Worm (Caenorhabditis elegans): Measurements from ENCODE around the gene rpap-2.

The rpap-2 gene

DNA sequence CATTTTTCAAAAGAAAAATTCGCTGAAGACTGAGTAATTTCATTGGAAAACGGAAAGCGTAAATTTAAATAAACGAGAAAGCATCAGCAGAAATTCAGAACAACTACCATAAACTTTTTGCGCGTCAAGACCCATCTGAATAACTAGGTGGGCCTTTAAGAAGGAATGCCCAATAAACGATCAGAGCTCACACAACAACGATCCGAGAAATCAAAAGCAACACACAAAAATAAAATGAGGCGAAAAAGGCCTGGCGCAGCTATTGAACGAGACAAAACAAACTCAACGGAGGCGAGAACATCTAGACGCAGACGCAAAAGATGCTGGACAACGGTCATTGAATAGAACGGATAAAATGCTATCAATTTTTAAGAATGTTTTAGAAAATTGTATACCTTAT is 31.1 kb downstream of the rpap-2 start:
- TF ChIP-seq php-3 (GFP tag; IDR thresholded peaks at IDR 0.05) (no peak), unc-62 (GFP tag; optimal IDR thresholded peaks at IDR 0.05 in 1 of 2) (peak in 1 of 2 experiments; percentile 91), unc-62 (tag; optimal IDR thresholded peaks at IDR 0.05) (no peak), aha-1 (tag) (peak; percentile 57), hlh-11 (tag; optimal IDR thresholded peaks at IDR 0.05) (no peak), dve-1 (tag; optimal IDR thresholded peaks at IDR 0.05; ENCODE audit: insufficient read depth) (peak; percentile 5)

DNA sequence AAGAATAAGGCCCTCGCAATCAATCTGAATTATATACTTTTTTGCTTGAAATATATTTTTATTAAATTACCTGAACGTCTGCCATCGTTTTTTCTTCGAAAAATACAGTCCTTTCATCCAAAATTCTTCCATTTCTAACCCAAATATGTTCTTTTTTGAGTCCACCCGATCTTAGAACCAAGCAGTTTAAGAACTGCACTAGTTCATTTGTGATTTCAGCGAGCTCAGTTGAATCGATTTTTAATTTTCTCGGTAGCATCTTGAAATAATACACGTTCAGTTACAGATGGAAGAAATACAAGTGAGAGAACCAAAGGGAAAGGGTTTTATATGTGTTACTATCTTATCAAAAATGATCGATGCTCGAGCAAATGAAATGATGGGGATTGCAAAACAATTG is 31.7 kb downstream of the rpap-2 start, which contains the start of gene F59B2.3:
Gene F59B2.3, minus strand, starts transcription at position 259 of the 400 bp plus-strand sequence.
- TF ChIP-seq tra-1 (GFP tag; IDR thresholded peaks at IDR 0.05) (no peak), arid-1 (GFP tag; conservative IDR thresholded peaks at IDR 0.05) (0 out of 2 replicates have a peak, but pooled peaks have one; percentile 25), Y5F2A.4 (GFP tag; optimal IDR thresholded peaks at IDR 0.05) (peak; percentile 4), aha-1 (tag) (peak; percentile 68), lin-38 (GFP tag; IDR thresholded peaks at IDR 0.05) (0 out of 2 replicates have a peak, but pooled peaks have one; percentile 6), aly-2 (tag; optimal IDR thresholded peaks at IDR 0.05) (no peak), pqm-1 (tag; optimal IDR thresholded peaks at IDR 0.05) (peak; percentile 35), nhr-42 (GFP tag; IDR thresholded peaks at IDR 0.05) (no peak)

- TF ChIP-seq lin-38 (GFP tag; IDR thresholded peaks at IDR 0.05) (0 out of 2 replicates have a peak, but pooled peaks have one; percentile 13), fos-1 (tag; optimal IDR thresholded peaks at IDR 0.05) (no peak), aha-1 (tag) (peak; percentile 51), Y5F2A.4 (GFP tag; optimal IDR thresholded peaks at IDR 0.05) (no peak), dve-1 (tag; optimal IDR thresholded peaks at IDR 0.05; ENCODE audit: insufficient read depth) (no peak), Y75B8A.6 (GFP tag; IDR thresholded peaks at IDR 0.05) (no peak), T20F7.1 (GFP tag; optimal IDR thresholded peaks at IDR 0.05) (no peak), nhr-41 (GFP tag; IDR thresholded peaks at IDR 0.05) (no peak), lim-7 (GFP tag; IDR thresholded peaks at IDR 0.05) (no peak)
Observed at ce11 chrIII:9001491-9001890, 33.7 kb downstream of the rpap-2 start.

ce11 chrIII:9001899-9002298 is 34.1 kb downstream of the rpap-2 start, which contains the start of gene rpn-6.2:
rpn-6.2 (minus strand) TSS chrIII:9001999.
- TF ChIP-seq mxl-2 (GFP tag; conservative IDR thresholded peaks at IDR 0.05): no peak
- no peak for TF ChIP-seq jun-1 (tag; optimal IDR thresholded peaks at IDR 0.05)
- no peak for TF ChIP-seq spr-1 (tag; optimal IDR thresholded peaks at IDR 0.05)
- no peak for TF ChIP-seq madf-9 (GFP tag; conservative IDR thresholded peaks at IDR 0.05)
- no peak for TF ChIP-seq egl-43 (GFP tag; IDR thresholded peaks at IDR 0.05)
- TF ChIP-seq mep-1 (tag; optimal IDR thresholded peaks at IDR 0.05): no peak

DNA sequence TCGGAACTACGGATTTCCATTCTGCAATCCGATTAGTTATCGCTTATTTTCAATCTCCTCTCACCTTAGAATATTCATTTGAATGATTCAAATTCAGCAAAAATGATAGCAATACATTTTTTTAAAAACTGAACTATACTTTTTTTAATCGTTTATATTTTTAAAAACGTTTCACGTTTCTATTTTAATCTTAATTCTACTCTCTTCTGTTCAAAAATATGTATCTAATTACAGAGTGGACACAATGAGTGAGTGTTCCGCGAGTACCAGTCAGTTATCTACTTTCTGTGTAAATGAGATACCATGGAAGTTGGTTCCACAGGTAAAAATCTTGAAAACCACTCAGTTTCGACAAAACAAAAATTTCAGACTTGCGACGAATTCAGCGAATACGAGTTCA is 34.8 kb downstream of the rpap-2 start, which contains the start of the genes F59B2.15 and zif-1:
Gene F59B2.15, minus strand, starts transcription at position 101 of the 400 bp plus-strand sequence.
Gene zif-1, plus strand, starts transcription at position 235 of the 400 bp plus-strand sequence.
- TF ChIP-seq hlh-11 (tag; optimal IDR thresholded peaks at IDR 0.05) (no peak), lin-15B (tag; optimal IDR thresholded peaks at IDR 0.05) (no peak), lin-1 (GFP tag; IDR thresholded peaks at IDR 0.05) (no peak), unc-130 (GFP tag; optimal IDR thresholded peaks at IDR 0.05) (no peak), ztf-11 (tag; optimal IDR thresholded peaks at IDR 0.05) (no peak), Y48G9A.11 (GFP tag; IDR thresholded peaks at IDR 0.05) (no peak), T20F7.1 (GFP tag; optimal IDR thresholded peaks at IDR 0.05) (no peak)

ce11 chrIII:9004658-9005057 is 36.9 kb downstream of the rpap-2 start:
- TF ChIP-seq nhr-48 (tag; optimal IDR thresholded peaks at IDR 0.05): no peak
- peak; percentile 1 for TF ChIP-seq aha-1 (tag)
